Worm (Caenorhabditis elegans): ENCODE data around the gene nlp-67.
A peak's percentile ranks its signal among the peaks of the same experiment; 100 is the strongest.

nlp-67 gene

ce11 chrX:16156891-16157290 is 27.3 kb upstream of the nlp-67 start:
- TF ChIP-seq daf-12 (tag; optimal IDR thresholded peaks at IDR 0.05) (no peak), lin-29 (GFP tag; IDR thresholded peaks at IDR 0.05) (no peak), T26A8.4 (GFP tag; IDR thresholded peaks at IDR 0.05) (no peak), ztf-11 (tag; optimal IDR thresholded peaks at IDR 0.05) (no peak), mdl-1 (tag; optimal IDR thresholded peaks at IDR 0.05) (peak in 1 of 2 experiments; percentile 60), F10B5.3 (tag; optimal IDR thresholded peaks at IDR 0.05) (no peak), daf-8 (GFP tag; IDR thresholded peaks at IDR 0.05) (no peak), zfp-3 (GFP tag; conservative IDR thresholded peaks at IDR 0.05) (no peak), nhr-48 (tag; optimal IDR thresholded peaks at IDR 0.05) (peak; percentile 41), ZK546.5 (tag; optimal IDR thresholded peaks at IDR 0.05) (no peak), nhr-10 (tag; optimal IDR thresholded peaks at IDR 0.05) (no peak), lin-39 (tag; optimal IDR thresholded peaks at IDR 0.05) (no peak), sdz-12 (GFP tag; optimal IDR thresholded peaks at IDR 0.05) (no peak), rbr-2 (tag; optimal IDR thresholded peaks at IDR 0.05) (peak; percentile 1), duxl-1 (tag; optimal IDR thresholded peaks at IDR 0.05; ENCODE audit: poor library complexity) (peak; percentile 32), nhr-102 (tag; optimal IDR thresholded peaks at IDR 0.05) (no peak), mxl-3 (GFP tag; optimal IDR thresholded peaks at IDR 0.05) (peak; percentile 99), hlh-30 (tag; optimal IDR thresholded peaks at IDR 0.05; ENCODE audit: insufficient read depth) (peak; percentile 22), dve-1 (tag; optimal IDR thresholded peaks at IDR 0.05; ENCODE audit: insufficient read depth) (no peak), nhr-41 (GFP tag; IDR thresholded peaks at IDR 0.05) (no peak), dmd-6 (GFP tag; IDR thresholded peaks at IDR 0.05) (peak; percentile 37; the same call in 1 of the 2 replicates), mep-1 (tag; optimal IDR thresholded peaks at IDR 0.05) (peak; percentile 55), hmg-1.1 (GFP tag; IDR thresholded peaks at IDR 0.05) (0 out of 2 replicates have a peak, but pooled peaks have one; percentile 34), set-16 (GFP tag; IDR thresholded peaks at IDR 0.05) (no peak), nhr-28 (tag; optimal IDR thresholded peaks at IDR 0.05) (peak; percentile 90), spr-3 (GFP tag; optimal IDR thresholded peaks at IDR 0.05) (no peak), hlh-11 (tag; optimal IDR thresholded peaks at IDR 0.05) (peak; percentile 62), tra-1 (GFP tag; IDR thresholded peaks at IDR 0.05) (no peak), nhr-237 (tag; optimal IDR thresholded peaks at IDR 0.05) (no peak), hif-1 (tag; optimal IDR thresholded peaks at IDR 0.05) (no peak), dmd-9 (GFP tag; IDR thresholded peaks at IDR 0.05) (no peak), dpl-1 (GFP tag; optimal IDR thresholded peaks at IDR 0.05) (no peak), spr-1 (tag; optimal IDR thresholded peaks at IDR 0.05) (peak; percentile 5), mes-2 (tag; optimal IDR thresholded peaks at IDR 0.05; ENCODE audit: poor library complexity, severe bottlenecking) (peak; percentile 5)

ce11 chrX:16157499-16157898 is 26.7 kb upstream of the nlp-67 start:
- TF ChIP-seq set-16 (GFP tag; IDR thresholded peaks at IDR 0.05) (peak; percentile 79), lin-29 (GFP tag; IDR thresholded peaks at IDR 0.05) (0 out of 2 replicates have a peak, but pooled peaks have one; percentile 29), snpc-1.2 (GFP tag; IDR thresholded peaks at IDR 0.05) (0 out of 2 replicates have a peak, but pooled peaks have one; percentile 33), unc-62 (GFP tag; optimal IDR thresholded peaks at IDR 0.05 in 1 of 2) (peak in 1 of 2 experiments; percentile 90), unc-62 (tag; optimal IDR thresholded peaks at IDR 0.05) (no peak), dmd-9 (GFP tag; IDR thresholded peaks at IDR 0.05) (0 out of 2 replicates have a peak, but pooled peaks have one; percentile 51), vab-7 (GFP tag; IDR thresholded peaks at IDR 0.05) (no peak)

- TF ChIP-seq dmd-6 (GFP tag; IDR thresholded peaks at IDR 0.05), result no peak
- TF ChIP-seq hlh-30 (tag; optimal IDR thresholded peaks at IDR 0.05; ENCODE audit: insufficient read depth), result peak; percentile 40
- TF ChIP-seq ztf-11 (tag; optimal IDR thresholded peaks at IDR 0.05), result no peak
- peak; percentile 5 for TF ChIP-seq nhr-11 (tag; optimal IDR thresholded peaks at IDR 0.05)
- TF ChIP-seq nhr-28 (tag; optimal IDR thresholded peaks at IDR 0.05), result peak; percentile 11
- peak; percentile 34 for TF ChIP-seq dve-1 (tag; optimal IDR thresholded peaks at IDR 0.05; ENCODE audit: insufficient read depth)
- peak; percentile 38 for TF ChIP-seq hlh-11 (tag; optimal IDR thresholded peaks at IDR 0.05)
- peak in 1 of 2 experiments; percentile 90 for TF ChIP-seq unc-62 (GFP tag; optimal IDR thresholded peaks at IDR 0.05 in 1 of 2)
- TF ChIP-seq unc-62 (tag; optimal IDR thresholded peaks at IDR 0.05), result no peak
- no peak for TF ChIP-seq daf-16 (GFP tag; optimal IDR thresholded peaks at IDR 0.05)
- peak; percentile 34 for TF ChIP-seq daf-16 (tag; optimal IDR thresholded peaks at IDR 0.05)
- peak in 1 of 2 experiments; percentile 23 for TF ChIP-seq mdl-1 (tag; optimal IDR thresholded peaks at IDR 0.05)
Measured at ce11 chrX:16159359-16159758, 24.8 kb upstream of the nlp-67 start.

All from whole organism, L4 larva.